Fruit fly (Drosophila melanogaster): ENCODE results near the gene CG7840.

CG7840 gene

DNA sequence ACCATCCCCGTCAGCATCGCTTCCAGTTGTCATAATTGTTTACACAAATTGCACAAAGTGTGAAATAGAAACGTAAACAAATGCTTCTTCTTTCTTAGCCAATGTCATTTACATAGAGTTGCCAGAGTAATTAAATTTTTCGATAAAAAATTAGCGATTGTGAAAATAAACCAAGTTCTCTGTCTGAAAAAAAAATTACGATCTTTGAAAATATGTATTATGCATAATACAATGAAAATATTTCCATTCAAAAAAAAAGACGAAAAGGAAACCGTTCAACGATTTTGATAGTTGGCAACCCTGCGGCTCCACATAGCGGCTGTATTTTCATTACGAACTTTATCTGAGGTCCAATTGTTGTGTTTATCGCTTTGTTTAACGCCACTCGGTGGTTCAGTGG lies 5.7 kb downstream of the CG7840 start, which contains the start of the genes CG7810 and CG7806 (continued):
- peak; percentile 69 for TF ChIP-seq luna (GFP tag; optimal IDR thresholded peaks at IDR 0.05)
- peak; percentile 85 for TF ChIP-seq Aef1 (GFP tag; IDR thresholded peaks at IDR 0.05)
- TF ChIP-seq TFAM (GFP tag; optimal IDR thresholded peaks at IDR 0.05): peak; percentile 35
- TF ChIP-seq CG11247 (GFP tag; IDR thresholded peaks at IDR 0.05): peak; percentile 88
- peak; percentile 81 for TF ChIP-seq B-H1 (GFP tag; IDR thresholded peaks at IDR 0.05)
- TF ChIP-seq Fer2 (tag; optimal IDR thresholded peaks at IDR 0.05): peak; percentile 72
- TF ChIP-seq CG12391 (tag; optimal IDR thresholded peaks at IDR 0.05): peak; percentile 95
- TF ChIP-seq NK7.1 (GFP tag; optimal IDR thresholded peaks at IDR 0.05): peak; percentile 68
- peak; percentile 92 for TF ChIP-seq nmo (GFP tag; optimal IDR thresholded peaks at IDR 0.05)
- TF ChIP-seq ap (GFP tag; IDR thresholded peaks at IDR 0.05): peak; percentile 69
- peak; percentile 67; the same call in 3 of the 4 replicates for TF ChIP-seq Gug (GFP tag; IDR thresholded peaks at IDR 0.05)
- TF ChIP-seq gsb-n (tag; optimal IDR thresholded peaks at IDR 0.05): peak; percentile 90
- peak; percentile 80 for TF ChIP-seq Nf-YB (GFP tag; optimal IDR thresholded peaks at IDR 0.05)
- no peak for TF ChIP-seq hb (GFP tag; IDR thresholded peaks at IDR 0.05; ENCODE audit: partially characterized antibody)
- peak; percentile 36 for TF ChIP-seq CG9797 (GFP tag; optimal IDR thresholded peaks at IDR 0.05)
- peak; percentile 84 for TF ChIP-seq sisA (GFP tag; IDR thresholded peaks at IDR 0.05)
- TF ChIP-seq Hr3 (GFP tag; optimal IDR thresholded peaks at IDR 0.05): peak; percentile 87
- TF ChIP-seq Lpt (GFP tag; optimal IDR thresholded peaks at IDR 0.05): no peak
- peak in 1 of 3 experiments; percentile 85 for TF ChIP-seq lola (GFP tag; optimal IDR thresholded peaks at IDR 0.05)
- no peak for TF ChIP-seq pfk (GFP tag; optimal IDR thresholded peaks at IDR 0.05)
- peak; percentile 94 for TF ChIP-seq Hsf (GFP tag; optimal IDR thresholded peaks at IDR 0.05)
- peak; percentile 35 for TF ChIP-seq ac (GFP tag; optimal IDR thresholded peaks at IDR 0.05)
- TF ChIP-seq CG4617 (GFP tag; optimal IDR thresholded peaks at IDR 0.05; ENCODE audit: borderline replicate concordance): peak; percentile 84
- peak; percentile 58; the same call in 1 of the 2 replicates for TF ChIP-seq gsb (GFP tag; IDR thresholded peaks at IDR 0.05)
- TF ChIP-seq sens (GFP tag): peak; percentile 99
- peak; percentile 61 for TF ChIP-seq psq (GFP tag; optimal IDR thresholded peaks at IDR 0.05)
- peak; percentile 86 for TF ChIP-seq Dad (GFP tag; optimal IDR thresholded peaks at IDR 0.05)
- peak; percentile 95 for TF ChIP-seq Rfx (GFP tag; IDR thresholded peaks at IDR 0.05)
- TF ChIP-seq CG1529 (GFP tag; optimal IDR thresholded peaks at IDR 0.05): peak; percentile 86
- TF ChIP-seq ssp (GFP tag; IDR thresholded peaks at IDR 0.05): peak; percentile 79
- TF ChIP-seq CG15479 (GFP tag; optimal IDR thresholded peaks at IDR 0.05): peak; percentile 79
- TF ChIP-seq CG43689 (GFP tag; IDR thresholded peaks at IDR 0.05): peak; percentile 86
- TF ChIP-seq CG8478 (optimal IDR thresholded peaks at IDR 0.05): no peak
- peak; percentile 89 for TF ChIP-seq Abd-B (GFP tag; optimal IDR thresholded peaks at IDR 0.05)
- TF ChIP-seq usp (GFP tag; optimal IDR thresholded peaks at IDR 0.05): no peak
- peak; percentile 92 for TF ChIP-seq CG17359 (tag; optimal IDR thresholded peaks at IDR 0.05)
- peak; percentile 90 for TF ChIP-seq CG18262 (tag; optimal IDR thresholded peaks at IDR 0.05)
- peak; percentile 83 for TF ChIP-seq caup (GFP tag; optimal IDR thresholded peaks at IDR 0.05; ENCODE audit: severe bottlenecking)
- no peak; the same call in 1 of the 2 replicates for TF ChIP-seq CG31441 (GFP tag; IDR thresholded peaks at IDR 0.05)
- peak; percentile 88 for TF ChIP-seq chm (GFP tag; IDR thresholded peaks at IDR 0.05)
- TF ChIP-seq Lim3 (GFP tag; IDR thresholded peaks at IDR 0.05): no peak; the same call in 1 of the 2 replicates
- TF ChIP-seq Hr51 (GFP tag; optimal IDR thresholded peaks at IDR 0.05): peak; percentile 82 to 93
- peak; percentile 58 for TF ChIP-seq CG16815 (GFP tag; optimal IDR thresholded peaks at IDR 0.05)
- peak; percentile 88 for TF ChIP-seq CG15601 (tag; optimal IDR thresholded peaks at IDR 0.05)
- peak; percentile 66 for TF ChIP-seq sima (GFP tag; optimal IDR thresholded peaks at IDR 0.05)
- peak; percentile 89 for TF ChIP-seq CG9932 (GFP tag; IDR thresholded peaks at IDR 0.05)
- no peak for TF ChIP-seq hbn (GFP tag; IDR thresholded peaks at IDR 0.05; ENCODE audit: partially characterized antibody)
- peak; percentile 88 for TF ChIP-seq fd3F (GFP tag; optimal IDR thresholded peaks at IDR 0.05)
- TF ChIP-seq Med (GFP tag): peak; percentile 98
- TF ChIP-seq ara (GFP tag; IDR thresholded peaks at IDR 0.05): peak; percentile 89
- peak; percentile 91 for TF ChIP-seq CG16863 (GFP tag; optimal IDR thresholded peaks at IDR 0.05)

Data from whole organism, embryonic.